Worm (Caenorhabditis elegans) whole organism, young adult: ENCODE data around the gene cth-2.
A peak's percentile ranks its signal among the peaks of the same experiment; 100 is the strongest.

Experiments
- B0019.2 ChIP-seq: fragments of 200-800 bp; sonication (Bioruptor generic); conservative IDR thresholded peaks from 2 replicates; pipeline ENCODE4 v1.3.6; 2022; ENCODE audit warnings: missing genetic modification reagents, missing genetic modification characterization, missing compliant biosample characterization
- B0261.1 ChIP-seq: sonication (generic microtip); optimal IDR thresholded peaks from 2 replicates; lab custom pipeline; 2016; ENCODE audit warnings: mild to moderate bottlenecking, missing genetic modification characterization, moderate library complexity, missing compliant biosample characterization
- D2030.7 ChIP-seq: fragments of 200-800 bp; sonication (Bioruptor generic); IDR thresholded peaks from 2 replicates; pipeline ENCODE4 v1.3.6; 2022; ENCODE audit warnings: missing genetic modification reagents, missing genetic modification characterization, missing compliant biosample characterization
- F10E7.11 ChIP-seq: sonication (generic microtip); optimal IDR thresholded peaks from 2 replicates; lab custom pipeline; 2017; ENCODE audit warnings: mild to moderate bottlenecking, missing genetic modification characterization, moderate library complexity, missing compliant biosample characterization
- F33H1.4 ChIP-seq: fragments of 200-800 bp; sonication (Bioruptor generic); IDR thresholded peaks from 2 replicates; pipeline ENCODE4 v1.3.6; 2022; ENCODE audit warnings: missing genetic modification reagents, missing genetic modification characterization, missing compliant biosample characterization
- F39B2.1 ChIP-seq: fragments of 200-800 bp; sonication (Bioruptor generic); IDR thresholded peaks from 2 replicates; pipeline ENCODE4 v1.3.6; 2022; ENCODE audit warnings: missing genetic modification reagents, missing genetic modification characterization, missing compliant biosample characterization
- F49E8.2 ChIP-seq: sonication (generic microtip); optimal IDR thresholded peaks from 3 replicates; lab custom pipeline; 2017; ENCODE audit warnings: missing genetic modification characterization, mild to moderate bottlenecking, missing compliant biosample characterization, antibody characterized with exemption, moderate library complexity; ENCODE audit not compliant: insufficient read depth
- F55B11.4 ChIP-seq: sonication (generic microtip); optimal IDR thresholded peaks from 2 replicates; lab custom pipeline; 2016; ENCODE audit warnings: missing compliant biosample characterization, missing genetic modification characterization, borderline replicate concordance; ENCODE audit not compliant: insufficient read depth
- Y95B8A.8 ChIP-seq: fragments of 200-800 bp; sonication (Bioruptor generic); IDR thresholded peaks from 2 replicates; pipeline ENCODE4 v1.3.6; 2022; ENCODE audit warnings: missing genetic modification reagents, missing genetic modification characterization, missing compliant biosample characterization
- ZK185.1 ChIP-seq: sonication (generic microtip); optimal IDR thresholded peaks from 2 replicates; lab custom pipeline; 2016; ENCODE audit warnings: mild to moderate bottlenecking, missing genetic modification characterization, missing compliant biosample characterization; ENCODE audit not compliant: poor library complexity, severe bottlenecking
- ama-1 ChIP-seq, 3 experiments: fragments of 150-350 bp in 1 of 3; sonication (generic microtip) in 2 of 3; optimal IDR thresholded peaks; 2 replicates each; lab custom pipeline; 2014 to 2018; ENCODE audit warnings: missing biosample characterization in 2 of 3, missing genetic modification characterization in 2 of 3, missing genetic modification reagents in 2 of 3
- ceh-100 ChIP-seq: fragments of 200-800 bp; sonication (Bioruptor generic); IDR thresholded peaks from 2 replicates; pipeline ENCODE4 v1.3.6; 2022; ENCODE audit warnings: missing genetic modification reagents, missing genetic modification characterization, missing compliant biosample characterization
- ceh-40 ChIP-seq: fragments of 200-800 bp; sonication (Bioruptor generic); IDR thresholded peaks from 2 replicates; pipeline ENCODE4 v1.3.6; 2022; ENCODE audit warnings: missing genetic modification characterization, missing compliant biosample characterization
- ceh-58 ChIP-seq: fragments of 200-800 bp; sonication (Bioruptor generic); IDR thresholded peaks from 2 replicates; pipeline ENCODE4 v1.3.6; 2022; ENCODE audit warnings: missing genetic modification characterization, missing compliant biosample characterization
- ceh-91 ChIP-seq: fragments of 200-800 bp; sonication (Bioruptor generic); IDR thresholded peaks from 2 replicates; pipeline ENCODE4 v1.3.6; 2022; ENCODE audit warnings: missing genetic modification reagents, missing genetic modification characterization, missing compliant biosample characterization
- dox-1 ChIP-seq: fragments of 200-800 bp; sonication (Bioruptor generic); IDR thresholded peaks from 2 replicates; pipeline ENCODE4 v1.3.6; 2022; ENCODE audit warnings: missing genetic modification reagents, missing genetic modification characterization, missing compliant biosample characterization
- dpl-1 ChIP-seq: fragments of 150-350 bp; optimal IDR thresholded peaks from 2 replicates; lab custom pipeline; 2014; ENCODE audit warnings: missing biosample characterization, missing genetic modification reagents, missing genetic modification characterization
- efl-1 ChIP-seq: fragments of 150-350 bp; optimal IDR thresholded peaks from 2 replicates; lab custom pipeline; 2014; ENCODE audit warnings: missing biosample characterization, missing genetic modification reagents, missing genetic modification characterization
- fkh-3 ChIP-seq: sonication (generic microtip); optimal IDR thresholded peaks from 2 replicates; lab custom pipeline; 2016; ENCODE audit warnings: mild to moderate bottlenecking, missing genetic modification characterization, missing compliant biosample characterization
- hmg-1.2 ChIP-seq: fragments of 200-800 bp; sonication (Bioruptor generic); IDR thresholded peaks from 2 replicates; pipeline ENCODE4 v1.3.6; 2022; ENCODE audit warnings: missing genetic modification reagents, missing genetic modification characterization, missing compliant biosample characterization
- hsf-1 ChIP-seq: fragments of 200-800 bp; sonication (Bioruptor generic); IDR thresholded peaks from 2 replicates; pipeline ENCODE4 v1.3.6; 2022; ENCODE audit warnings: missing genetic modification reagents, missing genetic modification characterization, missing compliant biosample characterization
- lin-54 ChIP-seq: fragments of 200-800 bp; sonication (Bioruptor generic); optimal IDR thresholded peaks from 2 replicates; lab custom pipeline; 2018; ENCODE audit warnings: mild to moderate bottlenecking, missing genetic modification characterization, missing compliant biosample characterization
- lsl-1 ChIP-seq: fragments of 200-800 bp; sonication (Bioruptor generic); optimal IDR thresholded peaks from 2 replicates; lab custom pipeline; 2018; ENCODE audit warnings: mild to moderate bottlenecking, missing genetic modification characterization, moderate library complexity, missing compliant biosample characterization
- madf-3 ChIP-seq: fragments of 200-800 bp; sonication (Bioruptor generic); IDR thresholded peaks from 2 replicates; pipeline ENCODE4 v1.3.6; 2022; ENCODE audit warnings: missing genetic modification reagents, missing genetic modification characterization, missing compliant biosample characterization
- madf-6 ChIP-seq: fragments of 200-800 bp; sonication (Bioruptor generic); IDR thresholded peaks from 2 replicates; pipeline ENCODE4 v1.3.6; 2022; ENCODE audit warnings: missing genetic modification reagents, missing genetic modification characterization, missing compliant biosample characterization
- madf-8 ChIP-seq: fragments of 200-800 bp; sonication (Bioruptor generic); conservative IDR thresholded peaks from 2 replicates; pipeline ENCODE4 v1.3.6; 2022; ENCODE audit warnings: missing genetic modification reagents, missing genetic modification characterization, missing compliant biosample characterization
- nfyb-1 ChIP-seq: fragments of 200-800 bp; sonication (Bioruptor generic); IDR thresholded peaks from 2 replicates; pipeline ENCODE4 v1.3.6; 2022; ENCODE audit warnings: missing genetic modification reagents, missing genetic modification characterization, missing compliant biosample characterization
- nhr-90 ChIP-seq: sonication (generic microtip); optimal IDR thresholded peaks from 2 replicates; lab custom pipeline; 2016; ENCODE audit warnings: missing genotype, mild to moderate bottlenecking, missing genetic modification characterization, missing compliant biosample characterization
- pbrm-1 ChIP-seq: fragments of 200-800 bp; sonication (Bioruptor generic); IDR thresholded peaks from 2 replicates; pipeline ENCODE4 v1.3.6; 2022; ENCODE audit warnings: missing genetic modification reagents, missing genetic modification characterization, missing compliant biosample characterization
- rcor-1 ChIP-seq: fragments of 200-800 bp; sonication (Bioruptor generic); IDR thresholded peaks from 2 replicates; pipeline ENCODE4 v1.3.6; 2022; ENCODE audit warnings: missing genetic modification reagents, missing genetic modification characterization, missing compliant biosample characterization
- rpc-1 ChIP-seq, 2 experiments: fragments of 150-350 bp in 1 of 2; sonication (generic microtip) in 1 of 2; optimal IDR thresholded peaks; 2 replicates each; lab custom pipeline; 2014 to 2018; ENCODE audit warnings: missing biosample characterization in 1 of 2, missing genetic modification characterization in 1 of 2, missing genetic modification reagents in 1 of 2, missing genotype in 1 of 2
- snpc-1.1 ChIP-seq: sonication (generic microtip); optimal IDR thresholded peaks from 2 replicates; lab custom pipeline; 2017; ENCODE audit warnings: missing genetic modification characterization, mild to moderate bottlenecking, missing compliant biosample characterization, antibody characterized with exemption, moderate library complexity, missing genotype, missing genetic modification reagents; ENCODE audit not compliant: insufficient read depth
- snpc-1.3 ChIP-seq: sonication (generic microtip); optimal IDR thresholded peaks from 2 replicates; lab custom pipeline; 2017; ENCODE audit warnings: missing genetic modification characterization, mild to moderate bottlenecking, missing compliant biosample characterization, antibody characterized with exemption, moderate library complexity, missing genotype, missing genetic modification reagents; ENCODE audit not compliant: insufficient read depth
- snpc-3.4 ChIP-seq: sonication (generic microtip); optimal IDR thresholded peaks from 2 replicates; lab custom pipeline; 2017; ENCODE audit warnings: missing genetic modification characterization, mild to moderate bottlenecking, missing compliant biosample characterization, antibody characterized with exemption, moderate library complexity, missing genotype, missing genetic modification reagents
- tbp1 ChIP-seq: fragments of 200-800 bp; sonication (Bioruptor generic); optimal IDR thresholded peaks from 2 replicates; lab custom pipeline; 2018; ENCODE audit warnings: mild to moderate bottlenecking, missing genetic modification characterization, missing compliant biosample characterization
- tbx-9 ChIP-seq: sonication (generic microtip); optimal IDR thresholded peaks from 2 replicates; lab custom pipeline; 2016; ENCODE audit warnings: borderline replicate concordance, missing genetic modification characterization, inconsistent platforms, missing compliant biosample characterization
- tlf-1 ChIP-seq: fragments of 200-800 bp; sonication (Bioruptor generic); optimal IDR thresholded peaks from 2 replicates; lab custom pipeline; 2018; ENCODE audit warnings: mild to moderate bottlenecking, missing genetic modification characterization, missing compliant biosample characterization
- unc-130 ChIP-seq: sonication (generic microtip); optimal IDR thresholded peaks from 2 replicates; lab custom pipeline; 2016; ENCODE audit warnings: missing genetic modification reagents, missing genetic modification characterization, missing compliant biosample characterization
- unc-62 ChIP-seq: fragments of 150-350 bp; optimal IDR thresholded peaks from 2 replicates; lab custom pipeline; 2014; ENCODE audit warnings: missing biosample characterization, missing genetic modification reagents, missing genetic modification characterization
- xnd-1 ChIP-seq: sonication (generic microtip); optimal IDR thresholded peaks from 2 replicates; lab custom pipeline; 2016; ENCODE audit warnings: missing genotype, missing genetic modification reagents, missing genetic modification characterization, missing compliant biosample characterization
- zim-3 ChIP-seq: sonication (generic microtip); optimal IDR thresholded peaks from 2 replicates; lab custom pipeline; 2017; ENCODE audit warnings: mild to moderate bottlenecking, missing genetic modification characterization, moderate library complexity, missing compliant biosample characterization
- ztf-25 ChIP-seq: fragments of 200-800 bp; sonication (Bioruptor generic); IDR thresholded peaks from 2 replicates; pipeline ENCODE4 v1.3.6; 2022; ENCODE audit warnings: missing genetic modification reagents, missing genetic modification characterization, missing compliant biosample characterization
- ztf-26 ChIP-seq: sonication (generic microtip); optimal IDR thresholded peaks from 2 replicates; lab custom pipeline; 2017; ENCODE audit warnings: missing genetic modification characterization, missing compliant biosample characterization
- ztf-3 ChIP-seq: fragments of 200-800 bp; sonication (Bioruptor generic); optimal IDR thresholded peaks from 2 replicates; lab custom pipeline; 2018; ENCODE audit warnings: mild to moderate bottlenecking, missing genetic modification characterization, missing compliant biosample characterization

cth-2 gene

DNA sequence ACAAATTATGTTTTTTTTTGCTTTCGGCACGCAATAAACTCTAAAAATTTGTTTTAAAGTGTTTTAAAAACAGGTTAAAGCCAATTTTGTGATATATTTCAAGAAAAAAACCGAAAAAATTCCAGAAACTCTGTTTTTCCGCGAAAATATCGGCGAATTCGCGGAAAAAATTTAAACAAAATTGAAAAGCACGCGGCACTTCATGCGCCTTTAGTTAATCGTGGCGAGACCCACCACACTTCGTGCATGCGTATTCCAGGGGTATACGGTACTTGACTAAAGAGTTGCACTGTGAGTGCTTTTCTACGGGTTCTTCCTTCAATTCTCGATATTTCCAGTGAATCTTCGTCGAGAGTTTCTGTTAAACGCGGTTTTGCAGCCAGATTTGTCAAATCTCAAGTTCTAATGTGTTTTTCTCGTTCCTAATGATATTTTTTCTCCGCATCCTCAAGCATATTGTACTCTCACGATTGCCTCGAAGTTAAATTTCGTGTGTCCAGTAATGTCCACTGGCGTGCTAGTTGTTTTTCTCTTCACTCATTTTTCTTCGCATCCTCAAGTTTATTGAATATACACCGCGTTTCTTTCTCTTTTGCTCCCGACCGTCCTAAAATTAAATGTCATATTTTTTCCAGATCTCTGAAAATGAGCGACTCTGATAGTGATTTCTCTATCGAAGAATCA lies 20.0 kb downstream of the cth-2 start, which contains the start of gene cin-4:
Gene cin-4, plus strand, starts transcription at position 634 of the 684 bp plus-strand sequence.
- TF ChIP-seq madf-3 (GFP tag; lab: Robert Waterston, UW) = no peak
- TF ChIP-seq madf-8 = peak; percentile 90
- no peak for TF ChIP-seq ztf-25 (GFP tag; lab: Robert Waterston, UW)
- peak; percentile 90 for TF ChIP-seq hsf-1
- TF ChIP-seq madf-6 = peak; percentile 93
- TF ChIP-seq efl-1 = peak; percentile 91
- TF ChIP-seq snpc-3.4 = peak; percentile 74
- TF ChIP-seq tbp1 (GFP tag; lab: Kevin White, UChicago) = peak; percentile 18
- no peak for TF ChIP-seq F39B2.1 (GFP tag; lab: Robert Waterston, UW)
- no peak for TF ChIP-seq ztf-26 (tag; lab: Kevin White, UChicago)
- no peak for TF ChIP-seq B0261.1 (tag; lab: Kevin White, UChicago)
- no peak for TF ChIP-seq zim-3 (tag; lab: Kevin White, UChicago)
- TF ChIP-seq ceh-40 (GFP tag; lab: Robert Waterston, UW) = no peak
- peak; percentile 92 for TF ChIP-seq ceh-91
- no peak for TF ChIP-seq ZK185.1
- TF ChIP-seq tlf-1 (GFP tag; lab: Kevin White, UChicago) = peak; percentile 47
- peak; percentile 66; the same call in 1 of the 2 replicates for TF ChIP-seq B0019.2 (GFP tag; lab: Robert Waterston, UW)
- TF ChIP-seq Y95B8A.8 (GFP tag; lab: Robert Waterston, UW) = 0 out of 2 replicates have a peak, but pooled peaks have one; percentile 45
- TF ChIP-seq dox-1 (GFP tag; lab: Robert Waterston, UW) = peak; percentile 69
- TF ChIP-seq tbx-9 = no peak
- TF ChIP-seq lsl-1 = peak; percentile 85
- TF ChIP-seq rpc-1 (optimal IDR thresholded peaks at IDR 0.05; lab: Kevin White, UChicago) = no peak
- TF ChIP-seq rpc-1 (tag; optimal IDR thresholded peaks at IDR 0.05; lab: Kevin White, UChicago) = no peak
- no peak for TF ChIP-seq F55B11.4 (tag; lab: Kevin White, UChicago)
- TF ChIP-seq snpc-1.3 (tag; lab: Kevin White, UChicago) = peak; percentile 8
- TF ChIP-seq pbrm-1 (GFP tag; lab: Robert Waterston, UW) = 0 out of 2 replicates have a peak, but pooled peaks have one; percentile 16
- TF ChIP-seq lin-54 (GFP tag; lab: Kevin White, UChicago) = peak; percentile 58
- TF ChIP-seq D2030.7 (GFP tag; lab: Robert Waterston, UW) = peak; percentile 84
- no peak for TF ChIP-seq nfyb-1 (GFP tag; lab: Robert Waterston, UW)
- TF ChIP-seq fkh-3 (tag; lab: Kevin White, UChicago) = no peak
- no peak for TF ChIP-seq unc-62 (GFP tag; lab: Kevin White, UChicago)
- peak; percentile 49 for TF ChIP-seq F49E8.2
- TF ChIP-seq ztf-3 (GFP tag; lab: Kevin White, UChicago) = no peak
- TF ChIP-seq F33H1.4 (GFP tag; lab: Robert Waterston, UW) = peak; percentile 91
- peak; percentile 78 for TF ChIP-seq xnd-1
- TF ChIP-seq unc-130 = peak; percentile 30
- peak; percentile 76 for TF ChIP-seq dpl-1 (GFP tag; lab: Kevin White, UChicago)
- peak; percentile 48; the same call in 1 of the 2 replicates for TF ChIP-seq rcor-1 (GFP tag; lab: Robert Waterston, UW)
- TF ChIP-seq ama-1 (optimal IDR thresholded peaks at IDR 0.05; lab: Kevin White, UChicago) = no peak
- no peak for TF ChIP-seq ama-1 (GFP tag; optimal IDR thresholded peaks at IDR 0.05; lab: Kevin White, UChicago)
- 0 out of 2 replicates have a peak, but pooled peaks have one; percentile 31 for TF ChIP-seq ceh-100
- TF ChIP-seq F10E7.11 (tag; lab: Kevin White, UChicago) = no peak
- no peak for TF ChIP-seq nhr-90 (tag; lab: Kevin White, UChicago)
- TF ChIP-seq snpc-1.1 (tag; lab: Kevin White, UChicago) = no peak
- no peak for TF ChIP-seq ceh-58 (GFP tag; lab: Robert Waterston, UW)
- peak; percentile 43; the same call in 1 of the 2 replicates for TF ChIP-seq hmg-1.2 (GFP tag; lab: Robert Waterston, UW)
